Worm (Caenorhabditis elegans): ENCODE measurements around the gene Y97E10AR.3.

DNA sequence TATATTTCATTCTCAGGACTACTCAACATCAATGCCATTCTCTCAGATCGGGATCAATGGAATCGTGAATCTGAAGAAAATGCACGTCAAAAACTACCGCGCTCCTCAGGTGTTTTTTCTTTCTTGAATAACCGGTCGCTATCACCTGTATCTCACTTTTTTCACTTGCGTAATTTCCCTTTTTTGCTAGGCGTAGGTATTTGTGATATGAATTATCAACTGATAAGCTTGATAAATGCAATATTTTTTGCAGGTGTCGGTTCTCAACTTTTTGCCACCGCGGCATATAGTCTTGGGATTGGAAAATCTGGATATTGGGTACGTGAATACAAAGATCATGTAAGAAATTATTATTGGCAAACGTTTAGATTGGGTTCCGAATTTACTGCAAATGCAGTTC, 47.9 kb upstream of the Y97E10AR.3 start:
- TF ChIP-seq ama-1 (optimal IDR thresholded peaks at IDR 0.05) = no peak
- TF ChIP-seq ceh-24 (tag; optimal IDR thresholded peaks at IDR 0.05) = no peak
- TF ChIP-seq unc-55 (GFP tag; optimal IDR thresholded peaks at IDR 0.05) = no peak
- TF ChIP-seq K09A11.1 (tag; optimal IDR thresholded peaks at IDR 0.05; ENCODE audit: insufficient read depth) = no peak
- no peak for TF ChIP-seq ceh-18 (tag; optimal IDR thresholded peaks at IDR 0.05)
- TF ChIP-seq nfya-1 (tag; optimal IDR thresholded peaks at IDR 0.05) = no peak
- TF ChIP-seq Y22D7AL.16 (tag; optimal IDR thresholded peaks at IDR 0.05) = no peak
- no peak for TF ChIP-seq elt-4 (tag; optimal IDR thresholded peaks at IDR 0.05)
- no peak for TF ChIP-seq pha-4 (tag; optimal IDR thresholded peaks at IDR 0.05)
- no peak for TF ChIP-seq ahr-1 (tag; optimal IDR thresholded peaks at IDR 0.05)
- no peak for TF ChIP-seq pqm-1 (tag; optimal IDR thresholded peaks at IDR 0.05)
- TF ChIP-seq odd-2 (tag; optimal IDR thresholded peaks at IDR 0.05) = no peak
- TF ChIP-seq nhr-11 (tag; optimal IDR thresholded peaks at IDR 0.05) = no peak
